Fruit fly (Drosophila melanogaster) whole organism, embryonic: Measurements from ENCODE around the gene hook.

Source experiments
- Aef1 ChIP-seq: fragments of 200-800 bp; sonication (Bioruptor generic); IDR thresholded peaks from 3 replicates; pipeline ENCODE4 v1.3.6; 2022; ENCODE audit warnings: missing biosample characterization, missing genetic modification characterization
- CG10267 ChIP-seq: fragments of 200-800 bp; sonication (Bioruptor generic); optimal IDR thresholded peaks from 2 replicates; lab custom pipeline; 2018; ENCODE audit warnings: missing biosample characterization, mild to moderate bottlenecking, missing genetic modification characterization, moderate library complexity
- CG10959 ChIP-seq: fragments of 200-800 bp; sonication (Bioruptor generic); IDR thresholded peaks from 2 replicates; pipeline ENCODE4 v1.3.6; 2022; ENCODE audit warnings: missing biosample characterization, missing genetic modification characterization
- CG11247 ChIP-seq: fragments of 200-800 bp; sonication (Bioruptor generic); IDR thresholded peaks from 2 replicates; pipeline ENCODE4 v1.3.6; 2022; ENCODE audit warnings: missing biosample characterization, missing genetic modification characterization
- CG11504 ChIP-seq: fragments of 200-800 bp; sonication (Bioruptor generic); optimal IDR thresholded peaks from 3 replicates; lab custom pipeline; 2019; ENCODE audit warnings: missing biosample characterization, mild to moderate bottlenecking, missing genetic modification characterization, moderate library complexity
- CG12769 ChIP-seq: fragments of 200-800 bp; sonication (Bioruptor generic); optimal IDR thresholded peaks from 2 replicates; lab custom pipeline; 2019; ENCODE audit warnings: missing biosample characterization, mild to moderate bottlenecking, missing genetic modification characterization, moderate library complexity
- CG13775 ChIP-seq: fragments of 200-800 bp; sonication (Bioruptor generic); optimal IDR thresholded peaks from 3 replicates; lab custom pipeline; 2017; ENCODE audit warnings: missing biosample characterization, mild to moderate bottlenecking, missing genetic modification characterization
- CG16813 ChIP-seq: fragments of 200-800 bp; sonication (Bioruptor generic); IDR thresholded peaks from 3 replicates; pipeline ENCODE4 v1.3.6; 2022; ENCODE audit warnings: missing biosample characterization, missing genetic modification characterization; ENCODE audit not compliant: partially characterized antibody
- CG1832 ChIP-seq: fragments of 200-800 bp; sonication (Bioruptor generic); optimal IDR thresholded peaks from 2 replicates; lab custom pipeline; 2017; ENCODE audit warnings: missing biosample characterization, mild to moderate bottlenecking, missing genetic modification characterization, inconsistent platforms
- CG18619 ChIP-seq: fragments of 200-800 bp; sonication (Bioruptor generic); optimal IDR thresholded peaks from 3 replicates; lab custom pipeline; 2017; ENCODE audit warnings: missing biosample characterization, mild to moderate bottlenecking, missing genetic modification characterization
- CG2116 ChIP-seq: fragments of 200-800 bp; sonication (Bioruptor generic); optimal IDR thresholded peaks from 3 replicates; lab custom pipeline; 2018; ENCODE audit warnings: missing biosample characterization, mild to moderate bottlenecking, missing genetic modification characterization
- CG2199 ChIP-seq: fragments of 200-800 bp; sonication (Bioruptor generic); IDR thresholded peaks from 3 replicates; pipeline ENCODE4 v1.3.6; 2022; ENCODE audit warnings: missing biosample characterization, missing genetic modification characterization
- CG30403 ChIP-seq: fragments of 200-800 bp; sonication (Bioruptor generic); optimal IDR thresholded peaks from 3 replicates; lab custom pipeline; 2016; ENCODE audit warnings: missing biosample characterization, missing genetic modification characterization
- CG3281 ChIP-seq: fragments of 200-800 bp; sonication (Bioruptor generic); optimal IDR thresholded peaks from 3 replicates; lab custom pipeline; 2017; ENCODE audit warnings: missing biosample characterization, mild to moderate bottlenecking, missing genetic modification characterization
- CG3838 ChIP-seq: fragments of 200-800 bp; sonication (Bioruptor generic); optimal IDR thresholded peaks from 3 replicates; lab custom pipeline; 2016; ENCODE audit warnings: missing biosample characterization, missing genetic modification characterization
- CG7928 ChIP-seq: fragments of 200-800 bp; sonication (Bioruptor generic); optimal IDR thresholded peaks from 2 replicates; lab custom pipeline; 2017; ENCODE audit warnings: missing biosample characterization, mild to moderate bottlenecking, missing genetic modification characterization
- CG8089 ChIP-seq: fragments of 200-800 bp; sonication (Bioruptor generic); optimal IDR thresholded peaks from 3 replicates; lab custom pipeline; 2016; ENCODE audit warnings: missing biosample characterization, missing genetic modification characterization
- CG8924 ChIP-seq: fragments of 200-800 bp; optimal IDR thresholded peaks from 3 replicates; lab custom pipeline; 2019; ENCODE audit warnings: missing biosample characterization, mild to moderate bottlenecking, missing genetic modification characterization, moderate library complexity
- Chrac-16 ChIP-seq: fragments of 200-800 bp; sonication (Bioruptor generic); optimal IDR thresholded peaks from 3 replicates; lab custom pipeline; 2016; ENCODE audit warnings: missing biosample characterization, missing genetic modification characterization
- Dbx ChIP-seq: fragments of 200-800 bp; sonication (Bioruptor generic); IDR thresholded peaks from 3 replicates; pipeline ENCODE4 v1.3.6; 2022; ENCODE audit warnings: missing biosample characterization, missing genetic modification characterization
- Dip2 ChIP-seq: fragments of 200-800 bp; sonication (Bioruptor generic); IDR thresholded peaks from 2 replicates; pipeline ENCODE4 v1.3.6; 2022; ENCODE audit warnings: missing biosample characterization, missing genetic modification characterization
- Eip74EF ChIP-seq, 2 experiments: fragments of 200-800 bp in 1 of 2; fragments of >200 bp in 1 of 2; sonication (Bioruptor generic) in 1 of 2; optimal IDR thresholded peaks; 2 replicates each; lab custom pipeline; 2017 to 2019; ENCODE audit warnings: missing biosample characterization in 2 of 2, missing genetic modification characterization in 2 of 2, mild to moderate bottlenecking in 1 of 2, moderate library complexity in 1 of 2
- HLH54F ChIP-seq: fragments of 200-800 bp; sonication (Bioruptor generic); optimal IDR thresholded peaks from 3 replicates; lab custom pipeline; 2016; ENCODE audit warnings: missing biosample characterization, missing genetic modification characterization
- Lpt ChIP-seq: fragments of >200 bp; optimal IDR thresholded peaks from 2 replicates; lab custom pipeline; 2018; ENCODE audit warnings: missing biosample characterization, missing genetic modification characterization
- Med ChIP-seq: fragments of 200-800 bp; sonication (Bioruptor generic); peaks from one replicate; lab custom pipeline; 2016; ENCODE audit warnings: missing biosample characterization, missing genetic modification characterization, mild to moderate bottlenecking, inconsistent platforms, moderate library complexity
- Mrtf ChIP-seq: fragments of 200-800 bp; sonication (Bioruptor generic); IDR thresholded peaks from 3 replicates; pipeline ENCODE4 v1.3.6; 2022; ENCODE audit warnings: missing biosample characterization, missing genetic modification characterization
- Nf-YB ChIP-seq: fragments of 200-800 bp; sonication (Bioruptor generic); optimal IDR thresholded peaks from 3 replicates; lab custom pipeline; 2019; ENCODE audit warnings: missing biosample characterization, mild to moderate bottlenecking, missing genetic modification characterization, moderate library complexity
- NfI ChIP-seq: fragments of 200-800 bp; sonication (Bioruptor generic); optimal IDR thresholded peaks from 3 replicates; lab custom pipeline; 2018; ENCODE audit warnings: missing biosample characterization, mild to moderate bottlenecking, missing genetic modification characterization, moderate library complexity
- Sry-δ ChIP-seq: fragments of 200-800 bp; sonication (Bioruptor generic); optimal IDR thresholded peaks from 2 replicates; lab custom pipeline; 2016; ENCODE audit warnings: missing biosample characterization, missing genetic modification characterization
- Taf1 ChIP-seq: fragments of 200-800 bp; sonication (Bioruptor generic); IDR thresholded peaks from 2 replicates; pipeline ENCODE4 v1.3.6; 2022; ENCODE audit warnings: missing biosample characterization, missing genetic modification characterization
- Vsx1 ChIP-seq: fragments of 200-800 bp; sonication (Bioruptor generic); optimal IDR thresholded peaks from 2 replicates; lab custom pipeline; 2017; ENCODE audit warnings: missing biosample characterization, mild to moderate bottlenecking, missing genetic modification characterization, missing genetic modification reagents
- bab2 ChIP-seq: fragments of 200-800 bp; sonication (Bioruptor generic); optimal IDR thresholded peaks from 2 replicates; lab custom pipeline; 2016; ENCODE audit warnings: missing biosample characterization, missing genetic modification characterization
- cad ChIP-seq: fragments of >200 bp; optimal IDR thresholded peaks from 2 replicates; lab custom pipeline; 2017; ENCODE audit warnings: missing biosample characterization, missing genetic modification characterization
- dm ChIP-seq: fragments of 200-800 bp; sonication (Bioruptor generic); optimal IDR thresholded peaks from 3 replicates; lab custom pipeline; 2016; ENCODE audit warnings: missing biosample characterization, missing genetic modification characterization
- esg ChIP-seq: fragments of 200-800 bp; sonication (Bioruptor generic); conservative IDR thresholded peaks from 2 replicates; pipeline ENCODE4 v1.3.6; 2022; ENCODE audit warnings: missing biosample characterization, missing genetic modification characterization
- gem ChIP-seq: fragments of 200-800 bp; sonication (Bioruptor generic); optimal IDR thresholded peaks from 2 replicates; lab custom pipeline; 2019; ENCODE audit warnings: missing biosample characterization, mild to moderate bottlenecking, missing genetic modification characterization, moderate library complexity
- ham ChIP-seq: fragments of 200-800 bp; sonication (Bioruptor generic); IDR thresholded peaks from 2 replicates; pipeline ENCODE4 v1.3.6; 2022; ENCODE audit warnings: missing biosample characterization, missing genetic modification characterization
- knrl ChIP-seq: fragments of 200-800 bp; sonication (Bioruptor generic); IDR thresholded peaks from 3 replicates; pipeline ENCODE4 v1.3.6; 2022; ENCODE audit warnings: missing biosample characterization, missing genetic modification characterization; ENCODE audit not compliant: partially characterized antibody
- lola ChIP-seq, 3 experiments: fragments of >200 bp in 2 of 3; fragments of 200-800 bp in 1 of 3; sonication (Bioruptor generic) in 1 of 3; optimal IDR thresholded peaks; 2 replicates each; lab custom pipeline; 2017 to 2019; ENCODE audit warnings: missing biosample characterization in 3 of 3, missing genetic modification characterization in 3 of 3, mild to moderate bottlenecking in 1 of 3, moderate library complexity in 1 of 3
- pfk ChIP-seq: fragments of 200-800 bp; sonication (Bioruptor generic); optimal IDR thresholded peaks from 2 replicates; lab custom pipeline; 2018; ENCODE audit warnings: missing biosample characterization, mild to moderate bottlenecking, missing genetic modification characterization, moderate library complexity
- scrt ChIP-seq: fragments of 200-800 bp; sonication (Bioruptor generic); optimal IDR thresholded peaks from 2 replicates; lab custom pipeline; 2018; ENCODE audit warnings: missing biosample characterization, mild to moderate bottlenecking, missing genetic modification characterization, moderate library complexity
- seq ChIP-seq: fragments of 200-800 bp; sonication (Bioruptor generic); IDR thresholded peaks from 2 replicates; pipeline ENCODE4 v1.3.6; 2022; ENCODE audit warnings: missing biosample characterization, missing genetic modification characterization
- slou ChIP-seq: fragments of 200-800 bp; sonication (Bioruptor generic); optimal IDR thresholded peaks from 3 replicates; lab custom pipeline; 2016; ENCODE audit warnings: missing biosample characterization, missing genetic modification characterization
- twi ChIP-seq: fragments of 200-800 bp; optimal IDR thresholded peaks from 2 replicates; lab custom pipeline; 2019; ENCODE audit warnings: missing biosample characterization, mild to moderate bottlenecking, missing genetic modification characterization, moderate library complexity
- unpg ChIP-seq: fragments of 200-800 bp; sonication (Bioruptor generic); optimal IDR thresholded peaks from 3 replicates; lab custom pipeline; 2018; ENCODE audit warnings: missing biosample characterization, mild to moderate bottlenecking, missing genetic modification characterization, moderate library complexity
- vvl ChIP-seq: fragments of 200-800 bp; sonication (Bioruptor generic); IDR thresholded peaks from 2 replicates; pipeline ENCODE4 v1.3.6; 2022; ENCODE audit warnings: missing biosample characterization, missing genetic modification characterization
- zen ChIP-seq: fragments of 200-800 bp; sonication (Bioruptor generic); optimal IDR thresholded peaks from 3 replicates; lab custom pipeline; 2018; ENCODE audit warnings: missing biosample characterization, mild to moderate bottlenecking, missing genetic modification characterization, moderate library complexity
- zfh1 ChIP-seq: fragments of 200-800 bp; sonication (Bioruptor generic); IDR thresholded peaks from 3 replicates; pipeline ENCODE4 v1.3.6; 2022; ENCODE audit warnings: missing biosample characterization, missing genetic modification characterization

Gene hook

DNA sequence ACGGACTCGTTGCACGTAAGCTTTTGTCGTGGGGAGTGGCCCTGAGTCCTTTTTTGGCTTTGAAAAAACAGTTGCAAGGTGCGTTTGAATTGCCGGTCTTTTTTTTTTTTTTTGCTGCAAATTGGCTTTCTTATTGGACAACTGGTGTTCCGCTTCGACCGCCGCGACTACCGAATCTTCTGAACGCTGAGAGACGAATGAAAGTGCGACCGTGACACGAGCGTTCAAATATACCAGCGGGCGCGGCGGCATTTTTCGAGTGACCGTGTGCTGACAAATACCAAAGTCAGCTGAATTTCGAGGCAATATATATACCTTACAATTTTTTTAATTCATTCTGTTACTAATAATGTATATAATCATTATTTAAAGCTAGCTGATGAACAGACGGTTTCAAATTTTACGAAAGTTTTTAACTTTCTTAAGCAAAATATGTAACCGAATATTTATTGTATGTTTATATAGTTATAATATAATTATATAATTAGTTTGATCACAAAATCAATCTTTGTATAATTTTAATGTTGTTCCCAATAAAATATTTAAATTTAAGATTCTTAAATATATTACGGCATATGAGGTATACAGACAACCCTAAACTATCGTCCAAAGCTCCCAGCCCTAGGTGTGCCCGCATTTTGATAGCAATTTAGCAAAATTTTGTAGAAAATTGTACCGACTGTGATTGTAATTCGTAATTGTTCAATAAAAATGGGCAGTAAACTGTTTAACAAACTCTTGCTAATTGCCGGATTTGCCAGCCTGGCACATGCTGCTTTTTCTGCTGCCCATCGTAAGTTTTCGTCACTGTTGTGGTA lies 46.0 kb downstream of the hook start, which contains the start of the genes Swip-1 and EMC5 (continued):
- TF ChIP-seq Vsx1 (GFP tag; lab: Kevin White, UChicago) (peak; percentile 45), vvl (GFP tag; lab: Robert Waterston, UW) (0 out of 2 replicates have a peak, but pooled peaks have one; percentile 61), CG11504 (peak; percentile 75), CG2116 (GFP tag; lab: Kevin White, UChicago) (peak; percentile 43), pfk (GFP tag; lab: Kevin White, UChicago) (no peak), CG2199 (no peak), CG7928 (GFP tag; lab: Kevin White, UChicago) (peak; percentile 33), gem (peak; percentile 84), CG13775 (peak; percentile 76), seq (no peak), bab2 (GFP tag; lab: Kevin White, UChicago) (no peak), dm (GFP tag; lab: Kevin White, UChicago) (peak; percentile 4), cad (no peak), CG10959 (GFP tag; lab: Robert Waterston, UW) (no peak), CG3281 (peak; percentile 44), Dbx (peak; percentile 69), CG3838 (GFP tag; lab: Kevin White, UChicago) (no peak), Mrtf (GFP tag; lab: Robert Waterston, UW) (peak; percentile 39; the same call in 1 of the 3 replicates), CG8924 (tag; lab: Kevin White, UChicago) (peak; percentile 79), esg (GFP tag; lab: Robert Waterston, UW) (peak; percentile 50), Med (GFP tag; lab: Kevin White, UChicago) (peak; percentile 86), CG10267 (tag; lab: Kevin White, UChicago) (peak; percentile 75), HLH54F (GFP tag; lab: Kevin White, UChicago) (peak; percentile 12), Sry-δ (GFP tag; lab: Kevin White, UChicago) (peak; percentile 68), Eip74EF (GFP tag; optimal IDR thresholded peaks at IDR 0.05; lab: Kevin White, UChicago) (peak in 1 of 2 experiments; percentile 20), lola (GFP tag; optimal IDR thresholded peaks at IDR 0.05; lab: Kevin White, UChicago) (peak in 1 of 3 experiments; percentile 72), CG16813 (GFP tag; lab: Robert Waterston, UW) (peak; percentile 68), NfI (GFP tag; lab: Kevin White, UChicago) (peak; percentile 2), unpg (peak; percentile 49), zfh1 (GFP tag; lab: Robert Waterston, UW) (peak; percentile 60), Lpt (GFP tag; lab: Kevin White, UChicago) (no peak), slou (GFP tag; lab: Kevin White, UChicago) (peak; percentile 45), Taf1 (0 out of 2 replicates have a peak, but pooled peaks have one; percentile 5), twi (tag; lab: Kevin White, UChicago) (peak; percentile 55), CG30403 (GFP tag; lab: Kevin White, UChicago) (peak; percentile 72), ham (GFP tag; lab: Robert Waterston, UW) (no peak), CG18619 (peak; percentile 52), knrl (GFP tag; lab: Robert Waterston, UW) (peak; percentile 44; the same call in 1 of the 3 replicates), Nf-YB (GFP tag; lab: Kevin White, UChicago) (no peak), CG11247 (GFP tag; lab: Robert Waterston, UW) (peak; percentile 64), Chrac-16 (GFP tag; lab: Kevin White, UChicago) (peak; percentile 46), CG1832 (no peak), scrt (peak; percentile 33), CG12769 (tag; lab: Kevin White, UChicago) (no peak), CG8089 (GFP tag; lab: Kevin White, UChicago) (no peak), zen (tag; lab: Kevin White, UChicago) (peak; percentile 34), Dip2 (GFP tag; lab: Robert Waterston, UW) (no peak), Aef1 (GFP tag; lab: Robert Waterston, UW) (peak; percentile 58; the same call in 2 of the 3 replicates)
